Fruit fly (Drosophila melanogaster) whole organism, prepupa: ENCODE results near the gene mus201.
A peak's percentile ranks its signal among the peaks of the same experiment; 100 is the strongest.

Experiments used
- CG10631 ChIP-seq: fragments of 200-800 bp; sonication (Bioruptor generic); optimal IDR thresholded peaks from 2 replicates; lab custom pipeline; 2016; ENCODE audit warnings: missing biosample characterization, missing genetic modification characterization
- CG10669 ChIP-seq: fragments of 200-800 bp; sonication (Bioruptor generic); optimal IDR thresholded peaks from 3 replicates; lab custom pipeline; 2018; ENCODE audit warnings: missing biosample characterization, mild to moderate bottlenecking, missing genetic modification characterization, moderate library complexity
- CG11294 ChIP-seq: fragments of 200-800 bp; sonication (Bioruptor generic); IDR thresholded peaks from 2 replicates; pipeline ENCODE4 v1.3.6; 2022; ENCODE audit warnings: missing biosample characterization, missing genetic modification characterization
- CG11762 ChIP-seq: fragments of 200-800 bp; sonication (Bioruptor generic); optimal IDR thresholded peaks from 3 replicates; lab custom pipeline; 2016; ENCODE audit warnings: missing biosample characterization, missing genetic modification characterization; ENCODE audit not compliant: insufficient read depth
- CG11902 ChIP-seq: fragments of 200-800 bp; sonication (Bioruptor generic); optimal IDR thresholded peaks from 3 replicates; lab custom pipeline; 2016; ENCODE audit warnings: missing biosample characterization, missing genetic modification characterization
- CG15336 ChIP-seq: fragments of 200-800 bp; sonication (Bioruptor generic); IDR thresholded peaks from 2 replicates; pipeline ENCODE4 v1.3.6; 2022; ENCODE audit warnings: missing biosample characterization, missing genetic modification characterization
- CG1621 ChIP-seq: fragments of 200-800 bp; sonication (Bioruptor generic); optimal IDR thresholded peaks from 3 replicates; lab custom pipeline; 2018; ENCODE audit warnings: missing biosample characterization, mild to moderate bottlenecking, missing genetic modification characterization
- CG16779 ChIP-seq: fragments of 200-800 bp; sonication (Bioruptor generic); optimal IDR thresholded peaks from 3 replicates; lab custom pipeline; 2017; ENCODE audit warnings: missing biosample characterization, mild to moderate bottlenecking, missing genetic modification characterization
- CG31627 ChIP-seq: fragments of 200-800 bp; sonication (Bioruptor generic); optimal IDR thresholded peaks from 3 replicates; lab custom pipeline; 2016; ENCODE audit warnings: missing biosample characterization, missing genetic modification characterization
- CG32006 ChIP-seq: fragments of 200-800 bp; sonication (Bioruptor generic); optimal IDR thresholded peaks from 3 replicates; lab custom pipeline; 2017; ENCODE audit warnings: missing biosample characterization, mild to moderate bottlenecking, missing genetic modification characterization
- CG3919 ChIP-seq: fragments of 200-800 bp; sonication (Bioruptor generic); optimal IDR thresholded peaks from 3 replicates; lab custom pipeline; 2016; ENCODE audit warnings: missing biosample characterization, missing genetic modification characterization
- CG4318 ChIP-seq: fragments of 200-800 bp; sonication (Bioruptor generic); optimal IDR thresholded peaks from 3 replicates; lab custom pipeline; 2017; ENCODE audit warnings: missing biosample characterization, mild to moderate bottlenecking, missing genetic modification characterization
- CG6163 ChIP-seq: fragments of 200-800 bp; sonication (Bioruptor generic); IDR thresholded peaks from 3 replicates; pipeline ENCODE4 v1.3.6; 2022; ENCODE audit warnings: missing biosample characterization, missing genetic modification characterization
- CG6276 ChIP-seq: fragments of 200-800 bp; sonication (Bioruptor generic); optimal IDR thresholded peaks from 2 replicates; lab custom pipeline; 2017; ENCODE audit warnings: missing biosample characterization, mild to moderate bottlenecking, missing genetic modification characterization
- CG6792 ChIP-seq: fragments of 200-800 bp; sonication (Bioruptor generic); optimal IDR thresholded peaks from 3 replicates; lab custom pipeline; 2016; ENCODE audit warnings: missing biosample characterization, missing genetic modification characterization
- CG6808 ChIP-seq: fragments of 200-800 bp; sonication (Bioruptor generic); optimal IDR thresholded peaks from 3 replicates; lab custom pipeline; 2017; ENCODE audit warnings: missing biosample characterization, missing genetic modification characterization, mild to moderate bottlenecking, moderate library complexity, missing genetic modification reagents
- CG6854 ChIP-seq: fragments of 200-800 bp; sonication (Bioruptor generic); optimal IDR thresholded peaks from 2 replicates; lab custom pipeline; 2017; ENCODE audit warnings: missing biosample characterization, mild to moderate bottlenecking, missing genetic modification characterization
- CG7368 ChIP-seq: fragments of 200-800 bp; sonication (Bioruptor generic); optimal IDR thresholded peaks from 3 replicates; lab custom pipeline; 2016; ENCODE audit warnings: missing biosample characterization, missing genetic modification characterization
- CG8119 ChIP-seq: fragments of 200-800 bp; sonication (Bioruptor generic); IDR thresholded peaks from 3 replicates; pipeline ENCODE4 v1.3.6; 2022; ENCODE audit warnings: missing biosample characterization, missing genetic modification characterization
- CG8319 ChIP-seq: fragments of 200-800 bp; sonication (Bioruptor generic); optimal IDR thresholded peaks from 3 replicates; lab custom pipeline; 2016; ENCODE audit warnings: missing biosample characterization, missing genetic modification characterization
- CG8632 ChIP-seq: fragments of 200-800 bp; sonication (Bioruptor generic); optimal IDR thresholded peaks from 3 replicates; lab custom pipeline; 2016; ENCODE audit warnings: missing biosample characterization, missing genetic modification characterization
- CG9139 ChIP-seq: fragments of 200-800 bp; sonication (Bioruptor generic); optimal IDR thresholded peaks from 3 replicates; lab custom pipeline; 2017; ENCODE audit warnings: missing biosample characterization, mild to moderate bottlenecking, missing genetic modification characterization
- Eip75B ChIP-seq: fragments of 200-800 bp; sonication (Bioruptor generic); optimal IDR thresholded peaks from 3 replicates; lab custom pipeline; 2016; ENCODE audit warnings: missing biosample characterization, missing genetic modification characterization
- Eip78C ChIP-seq: fragments of 200-800 bp; sonication (Bioruptor generic); peaks from one replicate; lab custom pipeline; 2016; ENCODE audit warnings: missing biosample characterization, missing genetic modification characterization
- Ets21C ChIP-seq: fragments of 200-800 bp; sonication (Bioruptor generic); optimal IDR thresholded peaks from 3 replicates; lab custom pipeline; 2016; ENCODE audit warnings: missing biosample characterization, missing genetic modification characterization
- Ets96B ChIP-seq: fragments of 200-800 bp; optimal IDR thresholded peaks from 2 replicates; lab custom pipeline; 2019; ENCODE audit warnings: missing biosample characterization, mild to moderate bottlenecking, missing genetic modification characterization, moderate library complexity
- Gug ChIP-seq: fragments of 200-800 bp; sonication (Bioruptor generic); IDR thresholded peaks from 2 replicates; pipeline ENCODE4 v1.3.6; 2022; ENCODE audit warnings: missing biosample characterization, missing genetic modification characterization
- Hr38 ChIP-seq: sonication (Bioruptor generic); optimal IDR thresholded peaks from 2 replicates; lab custom pipeline; 2016; ENCODE audit warnings: missing biosample characterization, missing genetic modification characterization
- Hr4 ChIP-seq: fragments of 200-800 bp; sonication (Bioruptor generic); optimal IDR thresholded peaks from 3 replicates; lab custom pipeline; 2016; ENCODE audit warnings: missing biosample characterization, missing genetic modification characterization
- Lpt ChIP-seq: fragments of 200-800 bp; sonication (Bioruptor generic); optimal IDR thresholded peaks from 3 replicates; lab custom pipeline; 2016; ENCODE audit warnings: missing biosample characterization, missing genetic modification characterization
- Met ChIP-seq: fragments of 200-800 bp; sonication (Bioruptor generic); optimal IDR thresholded peaks from 3 replicates; lab custom pipeline; 2016; ENCODE audit warnings: missing biosample characterization, missing genetic modification characterization
- OdsH ChIP-seq: fragments of 200-800 bp; sonication (Bioruptor generic); optimal IDR thresholded peaks from 3 replicates; lab custom pipeline; 2016; ENCODE audit warnings: missing biosample characterization, missing genetic modification characterization
- Smox ChIP-seq: fragments of 200-800 bp; sonication (Bioruptor generic); optimal IDR thresholded peaks from 3 replicates; lab custom pipeline; 2016; ENCODE audit warnings: missing biosample characterization, missing genetic modification characterization
- Sox102F ChIP-seq: fragments of 200-800 bp; sonication (Bioruptor generic); optimal IDR thresholded peaks from 2 replicates; lab custom pipeline; 2016; ENCODE audit warnings: missing biosample characterization, mild to moderate bottlenecking, missing genetic modification characterization
- Sox14 ChIP-seq: fragments of 200-800 bp; sonication (Bioruptor generic); optimal IDR thresholded peaks from 3 replicates; lab custom pipeline; 2016; ENCODE audit warnings: missing biosample characterization, missing genetic modification characterization
- Sox15 ChIP-seq: fragments of 200-800 bp; sonication (Bioruptor generic); optimal IDR thresholded peaks from 3 replicates; lab custom pipeline; 2016; ENCODE audit warnings: missing biosample characterization, missing genetic modification characterization
- achi ChIP-seq: fragments of 200-800 bp; sonication (Bioruptor generic); optimal IDR thresholded peaks from 3 replicates; lab custom pipeline; 2016; ENCODE audit warnings: missing biosample characterization, missing genetic modification characterization
- acj6 ChIP-seq: fragments of 200-800 bp; sonication (Bioruptor generic); optimal IDR thresholded peaks from 3 replicates; lab custom pipeline; 2016; ENCODE audit warnings: missing biosample characterization, missing genetic modification characterization
- cyc ChIP-seq: fragments of 200-800 bp; sonication (Bioruptor generic); optimal IDR thresholded peaks from 3 replicates; lab custom pipeline; 2016; ENCODE audit warnings: missing biosample characterization, missing genetic modification characterization
- dsx ChIP-seq: fragments of 200-800 bp; optimal IDR thresholded peaks from 3 replicates; lab custom pipeline; 2019; ENCODE audit warnings: missing biosample characterization, mild to moderate bottlenecking, missing genetic modification characterization, moderate library complexity; ENCODE audit not compliant: poor library complexity, severe bottlenecking
- eg ChIP-seq: fragments of 200-800 bp; sonication (Bioruptor generic); IDR thresholded peaks from 3 replicates; pipeline ENCODE4 v1.3.6; 2022; ENCODE audit warnings: missing biosample characterization, missing genetic modification characterization
- esn ChIP-seq: fragments of 200-800 bp; sonication (Bioruptor generic); optimal IDR thresholded peaks from 2 replicates; lab custom pipeline; 2016; ENCODE audit warnings: missing biosample characterization, mild to moderate bottlenecking, missing genetic modification characterization, moderate library complexity
- fd85E ChIP-seq: fragments of 200-800 bp; sonication (Bioruptor generic); optimal IDR thresholded peaks from 3 replicates; lab custom pipeline; 2016; ENCODE audit warnings: missing biosample characterization, missing genetic modification characterization
- fkh ChIP-seq: fragments of 200-800 bp; sonication (Bioruptor generic); optimal IDR thresholded peaks from 3 replicates; lab custom pipeline; 2017; ENCODE audit warnings: missing biosample characterization, mild to moderate bottlenecking, missing genetic modification characterization, moderate library complexity
- lz ChIP-seq: fragments of 200-800 bp; sonication (Bioruptor generic); optimal IDR thresholded peaks from 3 replicates; lab custom pipeline; 2016; ENCODE audit warnings: missing biosample characterization, missing genetic modification characterization
- net ChIP-seq: fragments of 200-800 bp; sonication (Bioruptor generic); optimal IDR thresholded peaks from 3 replicates; lab custom pipeline; 2016; ENCODE audit warnings: missing biosample characterization, missing genetic modification characterization
- pdm3 ChIP-seq: fragments of 200-800 bp; sonication (Bioruptor generic); optimal IDR thresholded peaks from 3 replicates; lab custom pipeline; 2016; ENCODE audit warnings: missing biosample characterization, missing genetic modification characterization
- salr ChIP-seq, 2 experiments: fragments of 200-800 bp; sonication (Bioruptor generic); optimal IDR thresholded peaks; 3 replicates each; lab custom pipeline; 2016 to 2018; ENCODE audit warnings: missing biosample characterization in 2 of 2, missing genetic modification characterization in 2 of 2, mild to moderate bottlenecking in 1 of 2
- spab ChIP-seq: fragments of 200-800 bp; sonication (Bioruptor generic); optimal IDR thresholded peaks from 2 replicates; lab custom pipeline; 2017; ENCODE audit warnings: missing biosample characterization, mild to moderate bottlenecking, missing genetic modification characterization, missing genetic modification reagents
- svp ChIP-seq: fragments of 200-800 bp; sonication (Bioruptor generic); peaks from one replicate; lab custom pipeline; 2016; ENCODE audit warnings: missing biosample characterization, missing genetic modification characterization
- topi ChIP-seq: fragments of 200-800 bp; sonication (Bioruptor generic); optimal IDR thresholded peaks from 3 replicates; lab custom pipeline; 2016; ENCODE audit warnings: missing biosample characterization, missing genetic modification characterization
- vri ChIP-seq: fragments of 200-800 bp; sonication (Bioruptor generic); optimal IDR thresholded peaks from 3 replicates; lab custom pipeline; 2016; ENCODE audit warnings: missing biosample characterization, mild to moderate bottlenecking, missing genetic modification characterization

Gene mus201

DNA sequence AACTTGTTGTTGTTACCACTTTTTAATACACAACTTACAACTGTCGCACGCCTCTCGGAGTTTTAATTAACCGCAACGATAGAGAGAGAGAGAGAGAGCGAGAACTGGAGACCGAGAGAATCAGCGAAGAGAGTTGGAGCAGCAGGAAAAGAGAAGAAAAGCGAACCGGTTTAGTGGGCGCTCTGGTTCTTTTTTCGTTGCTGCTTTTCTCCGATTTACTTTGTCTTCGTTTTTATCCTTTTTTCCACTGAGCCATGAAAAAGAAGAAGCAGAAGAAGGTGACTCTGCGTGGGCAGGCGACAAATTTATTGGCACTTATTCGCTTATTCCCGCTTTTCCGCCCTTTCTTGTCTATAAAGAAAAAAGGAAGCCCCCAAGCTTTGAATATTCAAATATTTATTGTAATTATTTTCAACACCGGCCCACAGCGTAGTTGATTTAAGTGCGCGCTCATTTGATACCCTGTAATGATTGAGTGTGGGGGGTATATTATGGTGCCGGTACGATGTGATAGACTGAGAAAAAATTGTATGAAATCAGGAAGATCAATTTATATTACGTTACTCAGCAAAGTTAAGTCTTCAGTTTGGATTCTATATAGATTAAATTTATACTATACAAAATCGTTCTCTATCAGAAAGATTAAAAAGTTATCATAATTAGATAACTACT, 17.6 kb upstream of the mus201 start:
- peak; percentile 63 for TF ChIP-seq CG32006 (GFP tag; lab: Kevin White, UChicago)
- peak; percentile 35 for TF ChIP-seq Hr4 (GFP tag; lab: Kevin White, UChicago)
- TF ChIP-seq pdm3 (GFP tag; lab: Kevin White, UChicago), result peak; percentile 17
- TF ChIP-seq eg, result peak; percentile 7; the same call in 1 of the 3 replicates
- TF ChIP-seq Gug (GFP tag; lab: Robert Waterston, UW), result no peak
- peak; percentile 2 for TF ChIP-seq CG31627 (GFP tag; lab: Kevin White, UChicago)
- TF ChIP-seq Sox102F, result no peak
- TF ChIP-seq Lpt, result peak; percentile 6
- no peak for TF ChIP-seq Hr38 (GFP tag; lab: Kevin White, UChicago)
- TF ChIP-seq acj6 (GFP tag; lab: Kevin White, UChicago), result peak; percentile 14
- TF ChIP-seq lz, result no peak
- TF ChIP-seq fkh (GFP tag; lab: Kevin White, UChicago), result no peak
- TF ChIP-seq CG6808 (GFP tag; lab: Kevin White, UChicago), result peak; percentile 75
- TF ChIP-seq CG8119 (GFP tag; lab: Robert Waterston, UW), result no peak
- TF ChIP-seq CG6854, result no peak
- peak; percentile 37 for TF ChIP-seq Ets96B (tag; lab: Kevin White, UChicago)
- TF ChIP-seq spab (GFP tag; lab: Kevin White, UChicago), result peak; percentile 40
- peak; percentile 23 for TF ChIP-seq Smox
- no peak for TF ChIP-seq CG11294 (GFP tag; lab: Robert Waterston, UW)
- TF ChIP-seq net, result no peak
- TF ChIP-seq CG4318 (GFP tag; lab: Kevin White, UChicago), result no peak
- TF ChIP-seq CG8319 (GFP tag; lab: Kevin White, UChicago), result no peak
- TF ChIP-seq CG6163, result peak; percentile 72; the same call in 2 of the 3 replicates
- no peak for TF ChIP-seq Sox15
- TF ChIP-seq topi (GFP tag; lab: Kevin White, UChicago), result no peak
- TF ChIP-seq Eip75B (GFP tag; lab: Kevin White, UChicago), result peak; percentile 15
- TF ChIP-seq CG10669 (GFP tag; lab: Kevin White, UChicago), result peak; percentile 22
- TF ChIP-seq CG6276, result no peak
- peak; percentile 72 for TF ChIP-seq svp (GFP tag; lab: Kevin White, UChicago)
- no peak for TF ChIP-seq fd85E
- no peak for TF ChIP-seq CG16779 (tag; lab: Kevin White, UChicago)
- TF ChIP-seq CG3919 (GFP tag; lab: Kevin White, UChicago), result peak; percentile 9
- TF ChIP-seq CG15336 (GFP tag; lab: Robert Waterston, UW), result peak; percentile 32; the same call in 1 of the 2 replicates
- no peak for TF ChIP-seq esn (GFP tag; lab: Kevin White, UChicago)
- peak; percentile 7 for TF ChIP-seq achi
- no peak for TF ChIP-seq CG11902 (GFP tag; lab: Kevin White, UChicago)
- peak; percentile 46 for TF ChIP-seq CG1621 (tag; lab: Kevin White, UChicago)
- no peak for TF ChIP-seq cyc
- peak; percentile 7 for TF ChIP-seq Sox14 (GFP tag; lab: Kevin White, UChicago)
- peak; percentile 54 for TF ChIP-seq CG10631 (GFP tag; lab: Kevin White, UChicago)
- TF ChIP-seq salr (GFP tag; optimal IDR thresholded peaks at IDR 0.05; lab: Kevin White, UChicago), result no peak
- TF ChIP-seq CG11762 (GFP tag; lab: Kevin White, UChicago), result no peak
- TF ChIP-seq OdsH (GFP tag; lab: Kevin White, UChicago), result peak; percentile 44
- TF ChIP-seq CG6792 (GFP tag; lab: Kevin White, UChicago), result no peak
- TF ChIP-seq Met, result peak; percentile 11
- TF ChIP-seq dsx (GFP tag; lab: Kevin White, UChicago), result peak; percentile 72
- peak; percentile 29 for TF ChIP-seq CG8632 (GFP tag; lab: Kevin White, UChicago)
- TF ChIP-seq Eip78C, result peak; percentile 67
- no peak for TF ChIP-seq vri (GFP tag; lab: Kevin White, UChicago)
- no peak for TF ChIP-seq Ets21C (GFP tag; lab: Kevin White, UChicago)
- TF ChIP-seq CG9139 (GFP tag; lab: Kevin White, UChicago), result peak; percentile 67
- no peak for TF ChIP-seq CG7368 (GFP tag; lab: Kevin White, UChicago)
